Fruit fly (Drosophila melanogaster) S2 (cell line): Measurements from ENCODE around the gene CG4213.
A peak's percentile ranks its signal among the peaks of the same experiment; 100 is the strongest.

Source experiments
- CG8478 ChIP-seq: fragments of >200 bp; optimal IDR thresholded peaks from 2 replicates; lab custom pipeline; 2018
- CTCF ChIP-seq, 2 experiments: fragments of >200 bp; optimal IDR thresholded peaks; 2 replicates each; lab custom pipeline; 2018

CG4213 gene

DNA sequence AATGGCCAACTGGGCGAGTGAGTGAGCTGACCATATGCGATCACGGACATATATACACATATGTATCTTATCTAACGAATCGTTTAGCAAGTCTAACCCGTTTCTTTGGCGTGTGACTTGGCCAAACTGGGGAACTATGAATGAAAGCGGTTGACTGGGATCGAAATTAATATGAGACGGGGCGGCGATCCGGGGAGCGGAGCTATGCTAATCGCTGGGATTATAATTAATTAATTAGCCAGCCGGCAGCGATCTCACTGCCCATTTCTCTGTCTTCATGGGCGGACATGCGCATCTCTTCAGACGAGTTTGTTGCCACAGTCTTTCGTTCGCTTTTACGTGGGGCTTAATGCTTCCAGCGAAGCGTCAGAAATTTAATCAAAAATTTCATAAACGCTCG is 9.5 kb downstream of the CG4213 start:
- no peak for TF ChIP-seq CG8478 (lab: Kevin White, UChicago)
- TF ChIP-seq CTCF (optimal IDR thresholded peaks at IDR 0.05; lab: Kevin White, UChicago) = no peak

DNA sequence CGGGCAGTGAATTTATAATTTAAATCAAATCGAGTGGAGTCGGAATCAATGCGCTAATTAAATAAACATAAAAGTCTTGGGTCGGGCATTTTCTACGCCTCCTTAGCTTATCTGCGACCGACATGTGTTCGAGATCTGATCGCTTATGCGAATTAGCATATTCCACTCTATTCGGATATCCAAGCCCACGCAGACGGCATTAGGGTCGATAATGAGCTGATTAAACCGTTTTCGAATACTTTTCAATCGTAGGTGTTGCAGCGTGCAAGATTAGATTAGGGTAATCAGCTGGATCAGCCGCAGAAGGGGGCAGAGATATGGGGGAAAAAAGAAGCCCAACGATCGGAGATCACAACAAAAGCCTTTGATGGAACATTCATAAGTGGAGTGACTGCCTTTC is 11.5 kb downstream of the CG4213 start:
- TF ChIP-seq CG8478 (lab: Kevin White, UChicago) = no peak
- no peak for TF ChIP-seq CTCF (optimal IDR thresholded peaks at IDR 0.05; lab: Kevin White, UChicago)

DNA sequence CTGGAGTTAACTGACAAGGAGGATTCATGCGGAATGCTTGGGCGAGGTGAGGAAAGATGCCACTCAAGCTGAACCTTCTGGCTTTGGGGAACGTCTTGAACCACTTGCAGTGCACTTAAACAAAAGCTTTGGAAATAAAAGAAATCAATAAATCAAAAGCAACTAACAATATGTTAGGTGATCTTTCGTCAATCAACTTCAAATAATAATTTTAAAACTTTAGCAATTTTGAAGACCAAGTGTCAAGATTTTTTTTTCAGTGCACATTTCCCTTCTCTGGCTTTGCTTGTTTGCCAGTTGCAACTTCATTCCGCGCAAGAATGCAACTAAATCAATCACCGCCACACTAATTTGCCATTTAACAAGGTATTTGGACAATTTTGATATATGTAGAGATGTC is 19.2 kb downstream of the CG4213 start:
- no peak for TF ChIP-seq CTCF (optimal IDR thresholded peaks at IDR 0.05; lab: Kevin White, UChicago)
- no peak for TF ChIP-seq CG8478 (lab: Kevin White, UChicago)

DNA sequence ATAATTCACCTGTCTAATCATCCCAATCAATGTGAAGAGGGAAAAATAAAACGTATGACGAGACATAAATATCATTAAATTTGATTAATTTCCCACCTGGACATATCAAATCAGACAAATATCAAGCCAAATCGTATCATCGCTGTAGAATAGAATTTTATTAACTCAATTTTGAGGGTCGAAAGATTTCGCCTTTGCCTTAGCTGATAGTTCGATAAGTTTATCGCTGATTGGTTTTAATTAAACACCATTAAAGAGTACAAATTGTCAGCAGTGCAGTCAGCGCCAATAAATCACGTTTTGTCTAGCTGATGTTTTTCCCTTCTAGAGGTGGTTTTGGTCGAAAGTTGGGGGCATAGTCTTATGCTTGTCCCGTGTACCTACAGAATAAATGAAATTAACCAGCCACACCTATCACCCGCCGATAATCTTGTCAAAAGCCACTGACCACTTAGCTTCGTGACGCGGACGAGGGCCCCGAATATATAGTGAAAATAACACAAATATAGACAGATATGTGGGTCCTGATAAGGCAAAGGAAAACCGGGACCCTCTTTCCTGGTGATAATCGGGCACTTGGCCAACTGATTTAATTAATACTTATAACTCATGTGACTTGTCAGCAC is 23.1 kb downstream of the CG4213 start:
- TF ChIP-seq CTCF (optimal IDR thresholded peaks at IDR 0.05; lab: Kevin White, UChicago) (no peak), CG8478 (lab: Kevin White, UChicago) (no peak)

DNA sequence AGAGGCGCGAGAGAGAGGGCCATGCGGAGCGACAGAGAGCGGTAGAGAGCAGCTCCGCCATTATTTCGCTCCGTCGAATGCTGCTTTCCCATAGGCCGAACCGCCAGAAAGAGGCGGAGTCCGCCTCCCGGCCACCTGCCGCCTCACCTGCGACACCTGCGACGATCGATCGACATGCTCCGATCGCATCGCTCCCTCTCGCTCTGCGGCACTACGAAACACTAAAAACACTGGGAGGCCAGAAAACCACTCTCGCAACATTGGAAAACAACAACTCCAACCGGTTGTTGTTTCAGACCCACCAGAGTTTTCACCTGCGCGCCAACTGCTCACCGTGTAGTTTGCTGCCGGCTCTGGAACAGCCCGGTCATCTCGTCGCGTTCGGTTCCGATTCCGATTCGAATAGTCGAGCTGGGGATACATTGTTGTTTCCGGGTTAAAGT is 24.2 kb downstream of the CG4213 start, which contains the start of gene al:
Gene al (plus strand): TSS at position 333 of the 443 bp plus-strand sequence.
- TF ChIP-seq CG8478 (lab: Kevin White, UChicago) = no peak
- no peak for TF ChIP-seq CTCF (optimal IDR thresholded peaks at IDR 0.05; lab: Kevin White, UChicago)

DNA sequence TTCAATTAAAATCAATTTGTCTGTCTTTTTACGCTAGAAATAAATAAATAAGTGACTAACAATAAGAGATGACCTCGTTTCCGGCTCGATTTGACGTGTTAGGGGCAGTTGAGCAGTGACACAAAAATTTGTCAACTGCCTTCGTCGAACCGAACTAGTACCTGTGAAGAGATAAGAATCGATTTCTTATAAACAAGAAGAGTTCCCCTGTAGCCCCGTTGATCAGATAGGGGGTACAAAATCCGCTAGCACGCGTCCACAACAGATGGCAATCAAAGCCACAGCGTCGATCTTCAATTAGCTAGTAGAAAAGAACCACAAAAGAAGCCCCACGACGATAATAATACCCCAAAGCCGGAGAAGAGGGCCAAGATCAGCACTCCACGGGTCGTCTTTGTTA is 30.3 kb downstream of the CG4213 start:
- TF ChIP-seq CG8478 (lab: Kevin White, UChicago) (no peak), CTCF (optimal IDR thresholded peaks at IDR 0.05; lab: Kevin White, UChicago) (no peak)

DNA sequence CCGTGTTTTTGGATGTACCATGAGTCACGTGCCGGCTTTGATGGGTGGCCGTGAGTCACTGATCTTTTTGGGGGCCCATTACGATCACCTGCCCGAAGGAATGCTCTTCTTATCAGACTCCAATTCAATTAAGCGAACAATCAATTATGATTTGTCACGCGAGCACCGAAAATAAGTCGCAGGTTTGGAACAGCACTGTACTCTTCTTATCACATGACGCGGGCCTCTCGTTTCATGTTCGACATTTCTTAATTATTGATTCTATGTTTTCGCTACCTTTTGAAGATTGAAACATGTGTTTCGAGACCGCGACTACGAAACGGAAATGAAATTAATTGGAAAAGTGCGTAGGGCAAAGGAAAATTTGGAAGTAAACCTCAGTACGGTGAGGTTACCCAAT is 32.2 kb downstream of the CG4213 start:
- TF ChIP-seq CG8478 (lab: Kevin White, UChicago) = no peak
- TF ChIP-seq CTCF (optimal IDR thresholded peaks at IDR 0.05; lab: Kevin White, UChicago) = no peak

DNA sequence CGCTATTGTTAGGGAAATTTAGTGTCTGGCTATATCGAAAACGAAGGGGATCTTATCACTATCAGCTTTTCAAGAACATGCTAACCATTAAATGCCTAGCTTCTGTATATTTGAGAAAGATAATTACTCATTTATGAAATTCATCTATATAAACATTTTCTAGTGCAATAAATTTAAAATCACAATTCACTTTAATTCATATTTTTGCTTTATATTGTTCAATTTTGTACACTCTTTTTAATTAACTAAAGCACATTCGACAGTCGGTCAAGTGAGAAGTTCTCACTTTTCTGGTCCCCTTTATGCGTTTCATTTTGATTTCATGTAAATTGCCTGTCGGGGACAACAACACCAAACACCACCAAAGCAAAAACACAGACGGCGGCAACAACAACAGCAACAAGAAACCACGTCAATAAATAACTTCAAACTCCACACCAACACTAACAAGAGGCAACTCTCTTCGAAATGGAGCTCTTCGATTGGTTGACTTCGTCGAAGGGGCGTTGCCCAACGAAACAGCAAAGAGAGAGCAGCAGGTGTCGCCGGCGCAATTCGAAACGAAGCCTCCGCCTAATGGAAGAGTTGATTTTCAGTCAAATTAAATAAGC is 33.5 kb downstream of the CG4213 start:
- TF ChIP-seq CTCF (optimal IDR thresholded peaks at IDR 0.05; lab: Kevin White, UChicago) (no peak), CG8478 (lab: Kevin White, UChicago) (no peak)

DNA sequence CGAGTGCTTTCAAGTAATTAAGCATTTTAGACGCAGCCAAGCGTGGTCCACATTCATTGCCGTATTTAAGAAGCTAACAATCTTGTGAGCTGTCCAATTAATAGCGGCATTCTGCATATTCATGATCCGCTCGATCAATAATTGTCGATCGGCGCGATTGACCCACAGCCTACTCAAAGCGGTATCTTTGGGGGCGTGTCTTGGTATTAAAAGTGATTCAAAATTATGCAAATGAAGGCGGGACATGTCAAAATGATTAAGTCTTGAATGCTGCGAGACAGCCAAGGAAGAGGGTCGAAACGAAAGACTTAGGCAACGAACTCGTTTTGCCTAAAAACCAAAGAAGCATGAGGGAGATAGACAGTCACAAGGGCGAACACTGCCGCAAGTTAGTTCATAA is 35.1 kb downstream of the CG4213 start:
- TF ChIP-seq CTCF (optimal IDR thresholded peaks at IDR 0.05; lab: Kevin White, UChicago) (no peak), CG8478 (lab: Kevin White, UChicago) (no peak)

DNA sequence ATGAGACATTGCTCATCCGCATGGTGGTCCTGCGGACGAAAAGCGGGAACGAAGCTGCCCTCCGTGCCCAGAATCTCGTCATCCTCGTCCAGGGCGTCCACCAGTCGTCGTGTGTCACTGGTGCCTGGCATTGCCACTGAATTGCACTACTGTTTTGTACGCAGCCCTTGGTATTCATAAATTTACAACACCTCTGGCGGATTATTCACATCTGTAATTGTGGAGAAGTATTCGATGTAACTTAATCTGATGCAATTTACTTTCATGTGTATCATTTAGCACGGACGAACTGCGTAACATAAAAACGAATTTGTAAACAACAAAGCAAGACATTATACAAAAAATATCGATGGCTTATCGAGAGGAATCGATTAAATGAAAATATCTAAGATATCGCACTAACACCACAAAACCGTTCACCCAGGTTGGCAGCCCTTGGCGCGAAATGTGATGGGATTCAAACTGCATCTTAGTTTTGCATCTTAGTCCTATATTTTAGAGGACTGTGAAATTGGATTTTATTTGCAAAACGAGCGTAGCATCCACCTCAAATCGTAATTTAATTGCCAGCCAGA is 44.4 kb downstream of the CG4213 start, which contains the start of gene Ent1:
Gene Ent1 (minus strand): TSS at position 319 of the 575 bp plus-strand sequence.
- TF ChIP-seq CG8478 (lab: Kevin White, UChicago) (no peak), CTCF (optimal IDR thresholded peaks at IDR 0.05; lab: Kevin White, UChicago) (peak in 1 of 2 experiments; percentile 26)

DNA sequence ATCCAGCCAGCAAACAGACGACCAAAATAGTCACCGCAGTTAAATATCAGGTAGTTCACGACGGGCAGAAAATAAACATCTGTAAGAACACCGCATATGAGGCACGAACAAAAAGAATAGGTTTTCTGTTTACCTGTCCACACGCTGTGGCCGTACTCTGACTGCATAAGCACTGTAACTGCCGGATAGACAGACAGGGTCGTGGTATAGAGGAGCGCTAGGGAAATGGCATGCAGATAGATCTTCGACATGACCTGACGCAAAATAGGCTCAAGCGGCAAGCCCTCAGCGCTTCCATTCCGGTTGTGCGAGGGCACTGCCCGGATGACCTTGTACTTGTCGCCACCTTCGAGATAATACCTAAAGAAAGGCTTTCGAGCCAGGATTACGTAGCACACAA is 45.8 kb downstream of the CG4213 start:
- TF ChIP-seq CTCF (optimal IDR thresholded peaks at IDR 0.05; lab: Kevin White, UChicago) (no peak), CG8478 (lab: Kevin White, UChicago) (no peak)

DNA sequence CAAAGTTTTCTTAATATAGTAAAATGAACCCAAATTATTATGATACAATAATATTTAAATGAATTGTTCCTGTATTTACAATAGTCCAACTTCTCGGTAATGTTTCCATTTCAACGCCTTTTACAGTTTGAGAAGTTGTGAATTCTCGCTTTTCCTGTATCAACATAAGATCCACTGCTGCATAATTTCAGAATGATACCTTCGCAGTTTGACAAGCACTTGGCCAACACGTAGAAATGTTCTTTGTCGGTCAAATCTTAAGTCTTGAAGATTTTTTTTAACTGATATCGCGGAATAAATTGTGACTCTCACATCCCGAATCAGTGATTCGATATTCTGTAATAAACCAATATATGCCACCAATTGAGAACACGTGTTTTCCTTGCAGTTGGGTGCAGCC is 54.4 kb downstream of the CG4213 start:
- no peak for TF ChIP-seq CG8478 (lab: Kevin White, UChicago)
- TF ChIP-seq CTCF (optimal IDR thresholded peaks at IDR 0.05; lab: Kevin White, UChicago) = no peak

DNA sequence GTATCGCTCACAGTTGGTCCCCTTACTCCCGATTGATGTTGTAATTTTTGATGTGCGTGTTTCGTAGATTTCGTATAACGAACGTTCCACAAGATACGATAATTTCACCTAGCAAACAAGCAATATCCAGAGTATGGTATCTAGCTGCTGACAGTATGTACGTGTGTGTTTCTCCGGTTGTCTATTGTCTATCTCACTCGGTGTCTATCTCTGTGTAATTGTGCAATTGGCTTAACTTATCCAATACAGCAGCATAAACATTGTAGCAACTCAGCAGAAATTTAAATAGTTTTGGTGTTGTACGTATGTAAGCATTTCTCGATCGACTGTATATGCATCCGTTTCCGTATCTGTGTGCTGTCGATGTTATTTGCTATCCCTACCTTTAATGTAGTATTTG is 55.2 kb downstream of the CG4213 start:
- no peak for TF ChIP-seq CTCF (optimal IDR thresholded peaks at IDR 0.05; lab: Kevin White, UChicago)
- TF ChIP-seq CG8478 (lab: Kevin White, UChicago) = no peak
